Worm (Caenorhabditis elegans) whole organism, L3 larva: Measurements from ENCODE around the gene sulp-4.

Source experiments
- R02D3.7 ChIP-seq: fragments of 150-350 bp; optimal IDR thresholded peaks from 2 replicates; lab custom pipeline; 2014; ENCODE audit warnings: missing biosample characterization, missing genetic modification characterization
- aly-2 ChIP-seq: fragments of 150-350 bp; optimal IDR thresholded peaks from 2 replicates; lab custom pipeline; 2014; ENCODE audit warnings: missing biosample characterization, missing genetic modification characterization
- ama-1 ChIP-seq: fragments of 150-350 bp; optimal IDR thresholded peaks from 2 replicates; lab custom pipeline; 2018
- ceh-16 ChIP-seq: sonication (generic microtip); optimal IDR thresholded peaks from 2 replicates; lab custom pipeline; 2017; ENCODE audit warnings: missing biosample characterization, missing genetic modification characterization
- ceh-28 ChIP-seq: fragments of 150-350 bp; optimal IDR thresholded peaks from 2 replicates; lab custom pipeline; 2014; ENCODE audit warnings: missing biosample characterization, missing genetic modification reagents, missing genetic modification characterization
- ceh-82 ChIP-seq: fragments of 150-350 bp; optimal IDR thresholded peaks from 2 replicates; lab custom pipeline; 2014; ENCODE audit warnings: missing biosample characterization, missing genetic modification characterization
- egl-27 ChIP-seq: sonication (generic microtip); optimal IDR thresholded peaks from 4 replicates; lab custom pipeline; 2017; ENCODE audit warnings: missing biosample characterization, missing genetic modification reagents, missing genetic modification characterization
- egl-5 ChIP-seq: fragments of 150-350 bp; optimal IDR thresholded peaks from 2 replicates; lab custom pipeline; 2017; ENCODE audit warnings: missing biosample characterization, missing genetic modification reagents, missing genetic modification characterization, inconsistent platforms
- elt-1 ChIP-seq: fragments of 150-350 bp; optimal IDR thresholded peaks from 2 replicates; lab custom pipeline; 2014; ENCODE audit warnings: missing biosample characterization, missing genetic modification characterization
- elt-2 ChIP-seq: sonication (generic microtip); optimal IDR thresholded peaks from 2 replicates; lab custom pipeline; 2016; ENCODE audit warnings: missing genetic modification reagents, mild to moderate bottlenecking, missing genetic modification characterization, missing compliant biosample characterization
- fos-1 ChIP-seq: fragments of 150-350 bp; optimal IDR thresholded peaks from 2 replicates; lab custom pipeline; 2014; ENCODE audit warnings: missing biosample characterization, missing genetic modification characterization
- jun-1 ChIP-seq: fragments of 150-350 bp; optimal IDR thresholded peaks from 2 replicates; lab custom pipeline; 2014; ENCODE audit warnings: missing biosample characterization, missing genetic modification reagents, missing genetic modification characterization
- lin-15B ChIP-seq: fragments of 150-350 bp; optimal IDR thresholded peaks from 2 replicates; lab custom pipeline; 2014; ENCODE audit warnings: missing biosample characterization, missing genetic modification characterization
- lin-39 ChIP-seq: fragments of 150-350 bp; optimal IDR thresholded peaks from 2 replicates; lab custom pipeline; 2018; ENCODE audit warnings: missing biosample characterization, missing genetic modification reagents, missing genetic modification characterization
- lsy-12 ChIP-seq: sonication (generic microtip); optimal IDR thresholded peaks from 2 replicates; lab custom pipeline; 2016; ENCODE audit warnings: mild to moderate bottlenecking, missing genetic modification characterization, missing compliant biosample characterization
- mml-1 ChIP-seq: fragments of 150-350 bp; sonication (generic microtip); optimal IDR thresholded peaks from 3 replicates; lab custom pipeline; 2014; ENCODE audit warnings: missing biosample characterization, missing genetic modification characterization
- nfya-1 ChIP-seq: sonication (generic microtip); optimal IDR thresholded peaks from 2 replicates; lab custom pipeline; 2017; ENCODE audit warnings: missing genetic modification characterization, mild to moderate bottlenecking, missing compliant biosample characterization, antibody characterized with exemption, moderate library complexity; ENCODE audit not compliant: insufficient read depth
- nhr-12 ChIP-seq: fragments of 150-350 bp; optimal IDR thresholded peaks from 2 replicates; lab custom pipeline; 2014; ENCODE audit warnings: missing biosample characterization, missing genetic modification characterization
- nhr-237 ChIP-seq: fragments of 150-350 bp; optimal IDR thresholded peaks from 2 replicates; lab custom pipeline; 2014; ENCODE audit warnings: missing biosample characterization, missing genetic modification characterization
- nhr-25 ChIP-seq: sonication (generic microtip); optimal IDR thresholded peaks from 2 replicates; lab custom pipeline; 2017; ENCODE audit warnings: missing biosample characterization, missing genetic modification characterization
- nhr-43 ChIP-seq: sonication (generic microtip); optimal IDR thresholded peaks from 2 replicates; lab custom pipeline; 2016; ENCODE audit warnings: mild to moderate bottlenecking, missing genetic modification characterization, missing compliant biosample characterization; ENCODE audit not compliant: poor library complexity, severe bottlenecking
- nhr-67 ChIP-seq: fragments of 150-350 bp; optimal IDR thresholded peaks from 2 replicates; lab custom pipeline; 2014; ENCODE audit warnings: missing biosample characterization, missing genetic modification characterization
- nhr-76 ChIP-seq: fragments of 150-350 bp; sonication (generic microtip); optimal IDR thresholded peaks from 5 replicates; lab custom pipeline; 2014; ENCODE audit warnings: missing biosample characterization, missing genetic modification characterization
- pha-4 ChIP-seq: fragments of 150-350 bp; optimal IDR thresholded peaks from 2 replicates; lab custom pipeline; 2014; ENCODE audit warnings: missing biosample characterization, missing genetic modification reagents, missing genetic modification characterization
- pqm-1 ChIP-seq: fragments of 150-350 bp; optimal IDR thresholded peaks from 2 replicates; lab custom pipeline; 2017; ENCODE audit warnings: missing biosample characterization, missing genetic modification characterization, inconsistent platforms
- sea-2 ChIP-seq: fragments of 150-350 bp; sonication (generic microtip); optimal IDR thresholded peaks from 4 replicates; lab custom pipeline; 2014; ENCODE audit warnings: missing biosample characterization, missing genetic modification reagents, missing genetic modification characterization
- skn-1 ChIP-seq: fragments of 150-350 bp; optimal IDR thresholded peaks from 2 replicates; lab custom pipeline; 2014; ENCODE audit warnings: missing biosample characterization, missing genetic modification characterization
- snpc-4 ChIP-seq: fragments of 150-350 bp; optimal IDR thresholded peaks from 2 replicates; lab custom pipeline; 2014; ENCODE audit warnings: missing biosample characterization, missing genetic modification characterization
- zag-1 ChIP-seq: fragments of 150-350 bp; optimal IDR thresholded peaks from 2 replicates; lab custom pipeline; 2014; ENCODE audit warnings: missing biosample characterization, missing genetic modification characterization

sulp-4 gene

ce11 chrV:11861880-11862544 is 13.1 kb upstream of the sulp-4 start:
- TF ChIP-seq pha-4 (tag; lab: Kevin White, UChicago) (peak; percentile 36), lin-15B (tag; lab: Kevin White, UChicago) (no peak), elt-2 (tag; lab: Kevin White, UChicago) (peak; percentile 36), ceh-82 (tag; lab: Kevin White, UChicago) (no peak), jun-1 (tag; lab: Kevin White, UChicago) (peak; percentile 52), pqm-1 (tag; lab: Kevin White, UChicago) (peak; percentile 58)

ce11 chrV:11862817-11863216 is 12.3 kb upstream of the sulp-4 start, which contains the start of gene R13H4.6:
Gene R13H4.6, plus strand, starts transcription at chrV:11863117.
- no peak for TF ChIP-seq nhr-76 (tag; lab: Kevin White, UChicago)
- peak; percentile 20 for TF ChIP-seq pha-4 (tag; lab: Kevin White, UChicago)
- no peak for TF ChIP-seq nhr-12 (tag; lab: Kevin White, UChicago)

ce11 chrV:11868142-11868541 is 7.0 kb upstream of the sulp-4 start, which contains the start of gene R13H4.7:
Gene R13H4.7, minus strand, starts transcription at chrV:11868242.
- TF ChIP-seq egl-5 (tag; lab: Kevin White, UChicago) (no peak), snpc-4 (tag; lab: Kevin White, UChicago) (no peak), egl-27 (no peak), zag-1 (tag; lab: Kevin White, UChicago) (no peak), nhr-25 (tag; lab: Kevin White, UChicago) (no peak), ceh-28 (tag; lab: Kevin White, UChicago) (no peak)
- TF ChIP-seq, all 47 proteins: peak for 0

ce11 chrV:11876657-11877056 is 1.5 kb downstream of the sulp-4 start:
- TF ChIP-seq lin-39 (tag; lab: Kevin White, UChicago), result no peak
- no peak for TF ChIP-seq nhr-43 (tag; lab: Kevin White, UChicago)
- no peak for TF ChIP-seq nhr-237 (tag; lab: Kevin White, UChicago)
- no peak for TF ChIP-seq jun-1 (tag; lab: Kevin White, UChicago)

- TF ChIP-seq egl-27 (no peak), mml-1 (tag; lab: Kevin White, UChicago) (no peak), nhr-76 (tag; lab: Kevin White, UChicago) (no peak), nhr-67 (tag; lab: Kevin White, UChicago) (no peak), R02D3.7 (tag; lab: Kevin White, UChicago) (no peak), sea-2 (no peak), ceh-16 (tag; lab: Kevin White, UChicago) (no peak), lsy-12 (tag; lab: Kevin White, UChicago) (no peak), pha-4 (tag; lab: Kevin White, UChicago) (no peak), jun-1 (tag; lab: Kevin White, UChicago) (no peak), ama-1 (no peak), elt-1 (tag; lab: Kevin White, UChicago) (no peak), fos-1 (tag; lab: Kevin White, UChicago) (no peak), ceh-28 (tag; lab: Kevin White, UChicago) (no peak), nhr-12 (tag; lab: Kevin White, UChicago) (no peak), skn-1 (tag; lab: Kevin White, UChicago) (no peak), pqm-1 (tag; lab: Kevin White, UChicago) (no peak)
Observed at ce11 chrV:11879732-11880131, 4.6 kb downstream of the sulp-4 start, which contains the start of gene sulp-5. Gene sulp-5, plus strand, starts transcription at chrV:11880032.

- TF ChIP-seq lsy-12 (tag; lab: Kevin White, UChicago), result no peak
- TF ChIP-seq lin-39 (tag; lab: Kevin White, UChicago), result no peak
- TF ChIP-seq aly-2 (tag; lab: Kevin White, UChicago), result no peak
- TF ChIP-seq nfya-1 (tag; lab: Kevin White, UChicago), result no peak
Observed at ce11 chrV:11883215-11883614, 8.1 kb downstream of the sulp-4 start.
